Worm (Caenorhabditis elegans) whole organism, L3 larva: Measurements from ENCODE around the gene pqn-75.

Experiments used
- ama-1 ChIP-seq: fragments of 150-350 bp; optimal IDR thresholded peaks from 2 replicates; lab custom pipeline; 2018
- ceh-16 ChIP-seq: sonication (generic microtip); optimal IDR thresholded peaks from 2 replicates; lab custom pipeline; 2017; ENCODE audit warnings: missing biosample characterization, missing genetic modification characterization
- nhr-25 ChIP-seq: sonication (generic microtip); optimal IDR thresholded peaks from 2 replicates; lab custom pipeline; 2017; ENCODE audit warnings: missing biosample characterization, missing genetic modification characterization
- pqm-1 ChIP-seq: fragments of 150-350 bp; optimal IDR thresholded peaks from 2 replicates; lab custom pipeline; 2017; ENCODE audit warnings: missing biosample characterization, missing genetic modification characterization, inconsistent platforms
- tbx-2 ChIP-seq: sonication (generic microtip); optimal IDR thresholded peaks from 2 replicates; lab custom pipeline; 2016; ENCODE audit warnings: mild to moderate bottlenecking, missing genetic modification characterization, missing compliant biosample characterization
- ztf-11 ChIP-seq: fragments of 150-350 bp; optimal IDR thresholded peaks from 2 replicates; lab custom pipeline; 2014; ENCODE audit warnings: missing biosample characterization, missing genetic modification characterization
- ztf-4 ChIP-seq: fragments of 150-350 bp; optimal IDR thresholded peaks from 2 replicates; lab custom pipeline; 2014; ENCODE audit warnings: missing biosample characterization, missing genetic modification characterization

- TF ChIP-seq ceh-16 (tag; lab: Kevin White, UChicago) (no peak), tbx-2 (tag; lab: Kevin White, UChicago) (no peak), ztf-4 (tag; lab: Kevin White, UChicago) (no peak), ztf-11 (tag; lab: Kevin White, UChicago) (no peak), ama-1 (lab: Kevin White, UChicago) (no peak), pqm-1 (peak; percentile 31), nhr-25 (tag; lab: Kevin White, UChicago) (no peak)
Observed at ce11 chrIV:4121055-4121454, 48.9 kb downstream of the pqn-75 start.
